Fruit fly (Drosophila melanogaster) whole organism, embryonic: ENCODE data around the gene Hmbs.

Experiments used
- Bgb ChIP-seq: fragments of 200-800 bp; sonication (Bioruptor generic); IDR thresholded peaks from 2 replicates; pipeline ENCODE4 v1.3.6; 2022; ENCODE audit warnings: missing biosample characterization, missing genetic modification characterization; ENCODE audit not compliant: partially characterized antibody
- CG10267 ChIP-seq: fragments of 200-800 bp; sonication (Bioruptor generic); optimal IDR thresholded peaks from 2 replicates; lab custom pipeline; 2018; ENCODE audit warnings: missing biosample characterization, mild to moderate bottlenecking, missing genetic modification characterization, moderate library complexity
- CG14860 ChIP-seq: fragments of 200-800 bp; sonication (Bioruptor generic); IDR thresholded peaks from 3 replicates; pipeline ENCODE4 v1.3.6; 2022; ENCODE audit warnings: missing biosample characterization, missing genetic modification characterization; ENCODE audit not compliant: partially characterized antibody
- CG17385 ChIP-seq: fragments of 200-800 bp; sonication (Bioruptor generic); optimal IDR thresholded peaks from 3 replicates; lab custom pipeline; 2018; ENCODE audit warnings: missing biosample characterization, mild to moderate bottlenecking, missing genetic modification characterization
- CG17568 ChIP-seq: fragments of 200-800 bp; sonication (Bioruptor generic); optimal IDR thresholded peaks from 2 replicates; lab custom pipeline; 2018; ENCODE audit warnings: missing biosample characterization, mild to moderate bottlenecking, missing genetic modification characterization, moderate library complexity
- CG2116 ChIP-seq: fragments of 200-800 bp; sonication (Bioruptor generic); optimal IDR thresholded peaks from 3 replicates; lab custom pipeline; 2018; ENCODE audit warnings: missing biosample characterization, mild to moderate bottlenecking, missing genetic modification characterization
- CG30020 ChIP-seq: fragments of 200-800 bp; optimal IDR thresholded peaks from 2 replicates; lab custom pipeline; 2019; ENCODE audit warnings: missing biosample characterization, mild to moderate bottlenecking, missing genetic modification characterization, moderate library complexity
- CG3065 ChIP-seq: fragments of 200-800 bp; sonication (Bioruptor generic); optimal IDR thresholded peaks from 2 replicates; lab custom pipeline; 2016; ENCODE audit warnings: missing biosample characterization, missing genetic modification characterization
- CG32767 ChIP-seq: fragments of 200-800 bp; sonication (Bioruptor generic); IDR thresholded peaks from 2 replicates; pipeline ENCODE4 v1.3.6; 2022; ENCODE audit warnings: missing biosample characterization, missing genetic modification characterization
- CG32772 ChIP-seq: fragments of 200-800 bp; sonication (Bioruptor generic); IDR thresholded peaks from 2 replicates; pipeline ENCODE4 v1.3.6; 2022; ENCODE audit warnings: missing biosample characterization, missing genetic modification characterization
- CG3407 ChIP-seq: fragments of 200-800 bp; sonication (Bioruptor generic); optimal IDR thresholded peaks from 2 replicates; lab custom pipeline; 2018; ENCODE audit warnings: missing biosample characterization, mild to moderate bottlenecking, missing genetic modification characterization
- CG4328 ChIP-seq: fragments of 200-800 bp; sonication (Bioruptor generic); optimal IDR thresholded peaks from 3 replicates; lab custom pipeline; 2017; ENCODE audit warnings: missing biosample characterization, missing genetic modification reagents, missing genetic modification characterization
- CG4617 ChIP-seq: fragments of 200-800 bp; sonication (Bioruptor generic); optimal IDR thresholded peaks from 3 replicates; lab custom pipeline; 2016; ENCODE audit warnings: missing biosample characterization, missing genetic modification characterization, borderline replicate concordance
- CG4730 ChIP-seq: fragments of 200-800 bp; sonication (Bioruptor generic); IDR thresholded peaks from 2 replicates; pipeline ENCODE4 v1.3.6; 2022; ENCODE audit warnings: missing biosample characterization, missing genetic modification characterization
- CG7839 ChIP-seq: fragments of 200-800 bp; sonication (Bioruptor generic); optimal IDR thresholded peaks from 3 replicates; lab custom pipeline; 2018; ENCODE audit warnings: missing biosample characterization, mild to moderate bottlenecking, missing genetic modification characterization, moderate library complexity
- CG7987 ChIP-seq: fragments of 200-800 bp; sonication (Bioruptor generic); optimal IDR thresholded peaks from 2 replicates; lab custom pipeline; 2018; ENCODE audit warnings: missing biosample characterization, mild to moderate bottlenecking, missing genetic modification characterization, moderate library complexity
- CG8290 ChIP-seq, 3 experiments: fragments of 200-800 bp; sonication (Bioruptor generic); optimal IDR thresholded peaks; 2 replicates each; lab custom pipeline; 2016 to 2019; ENCODE audit warnings: missing biosample characterization in 3 of 3, missing genetic modification characterization in 3 of 3, mild to moderate bottlenecking in 2 of 3, moderate library complexity in 1 of 3
- CG9215 ChIP-seq: fragments of 200-800 bp; sonication (Bioruptor generic); IDR thresholded peaks from 2 replicates; pipeline ENCODE4 v1.3.6; 2022; ENCODE audit warnings: missing biosample characterization, missing genetic modification characterization
- Dip3 ChIP-seq: fragments of 200-800 bp; sonication (Bioruptor generic); optimal IDR thresholded peaks from 3 replicates; lab custom pipeline; 2016; ENCODE audit warnings: missing biosample characterization, missing genetic modification characterization
- MESR4 ChIP-seq: fragments of 200-800 bp; sonication (Bioruptor generic); optimal IDR thresholded peaks from 2 replicates; lab custom pipeline; 2018; ENCODE audit warnings: missing biosample characterization, mild to moderate bottlenecking, missing genetic modification characterization, moderate library complexity
- Optix ChIP-seq: fragments of 200-800 bp; sonication (Bioruptor generic); IDR thresholded peaks from 3 replicates; pipeline ENCODE4 v1.3.6; 2022; ENCODE audit warnings: missing biosample characterization, missing genetic modification characterization
- Rx ChIP-seq: fragments of 200-800 bp; sonication (Bioruptor generic); IDR thresholded peaks from 2 replicates; pipeline ENCODE4 v1.3.6; 2022; ENCODE audit warnings: missing biosample characterization, missing genetic modification characterization
- Sin3A ChIP-seq: fragments of >200 bp; optimal IDR thresholded peaks from 2 replicates; lab custom pipeline; 2018
- Spps ChIP-seq: fragments of 200-800 bp; sonication (Bioruptor generic); optimal IDR thresholded peaks from 2 replicates; lab custom pipeline; 2018; ENCODE audit warnings: missing biosample characterization, mild to moderate bottlenecking, missing genetic modification characterization
- Sry-β ChIP-seq: fragments of 200-800 bp; sonication (Bioruptor generic); optimal IDR thresholded peaks from 2 replicates; lab custom pipeline; 2018; ENCODE audit warnings: missing biosample characterization, mild to moderate bottlenecking, missing genetic modification characterization, moderate library complexity
- Tbp ChIP-seq: fragments of >200 bp; optimal IDR thresholded peaks from 2 replicates; lab custom pipeline; 2018; ENCODE audit warnings: missing biosample characterization, missing genetic modification characterization
- Usf ChIP-seq: fragments of 200-800 bp; sonication (Bioruptor generic); optimal IDR thresholded peaks from 2 replicates; lab custom pipeline; 2017; ENCODE audit warnings: missing genotype, missing biosample characterization, missing genetic modification characterization
- Xbp1 ChIP-seq: fragments of 200-800 bp; sonication (Bioruptor generic); optimal IDR thresholded peaks from 3 replicates; lab custom pipeline; 2016; ENCODE audit warnings: missing biosample characterization, mild to moderate bottlenecking, missing genetic modification characterization
- YL-1 ChIP-seq: fragments of 200-800 bp; sonication (Bioruptor generic); optimal IDR thresholded peaks from 3 replicates; lab custom pipeline; 2017; ENCODE audit warnings: missing biosample characterization, mild to moderate bottlenecking, missing genetic modification characterization
- ap ChIP-seq: fragments of 200-800 bp; sonication (Bioruptor generic); IDR thresholded peaks from 2 replicates; pipeline ENCODE4 v1.3.6; 2022; ENCODE audit warnings: missing biosample characterization, missing genetic modification characterization
- ato ChIP-seq: fragments of 200-800 bp; sonication (Bioruptor generic); IDR thresholded peaks from 2 replicates; pipeline ENCODE4 v1.3.6; 2022; ENCODE audit warnings: missing biosample characterization, missing genetic modification characterization; ENCODE audit not compliant: partially characterized antibody
- bbx ChIP-seq: fragments of 200-800 bp; sonication (Bioruptor generic); IDR thresholded peaks from 2 replicates; pipeline ENCODE4 v1.3.6; 2022; ENCODE audit warnings: missing biosample characterization, missing genetic modification characterization; ENCODE audit not compliant: partially characterized antibody
- bigmax ChIP-seq: fragments of 200-800 bp; sonication (Bioruptor generic); optimal IDR thresholded peaks from 2 replicates; lab custom pipeline; 2018; ENCODE audit warnings: missing biosample characterization, mild to moderate bottlenecking, missing genetic modification characterization
- caup ChIP-seq: fragments of 200-800 bp; sonication (Bioruptor generic); optimal IDR thresholded peaks from 3 replicates; lab custom pipeline; 2017; ENCODE audit warnings: missing biosample characterization, mild to moderate bottlenecking, missing genetic modification characterization, moderate library complexity; ENCODE audit not compliant: severe bottlenecking
- danr ChIP-seq: fragments of 200-800 bp; sonication (Bioruptor generic); IDR thresholded peaks from 2 replicates; pipeline ENCODE4 v1.3.6; 2022; ENCODE audit warnings: missing biosample characterization, missing genetic modification characterization
- ems ChIP-seq: fragments of 200-800 bp; sonication (Bioruptor generic); optimal IDR thresholded peaks from 3 replicates; lab custom pipeline; 2016; ENCODE audit warnings: missing biosample characterization, missing genetic modification characterization
- gfzf ChIP-seq: fragments of 200-800 bp; sonication (Bioruptor generic); optimal IDR thresholded peaks from 2 replicates; lab custom pipeline; 2016; ENCODE audit warnings: missing biosample characterization, mild to moderate bottlenecking, missing genetic modification characterization, moderate library complexity
- hkb ChIP-seq, 2 experiments: fragments of 200-800 bp in 1 of 2; fragments of >200 bp in 1 of 2; sonication (Bioruptor generic) in 1 of 2; IDR thresholded peaks in 1 of 2; optimal IDR thresholded peaks in 1 of 2; 2 replicates each; pipeline versions ENCODE4 v1.3.6 to Lab custom; 2017 to 2022; ENCODE audit warnings: missing biosample characterization in 1 of 2, missing genetic modification characterization in 1 of 2
- ind ChIP-seq: fragments of 200-800 bp; sonication (Bioruptor generic); optimal IDR thresholded peaks from 3 replicates; lab custom pipeline; 2016; ENCODE audit warnings: missing biosample characterization, missing genetic modification characterization
- ken ChIP-seq: fragments of 200-800 bp; sonication (Bioruptor generic); IDR thresholded peaks from 3 replicates; pipeline ENCODE4 v1.3.6; 2022; ENCODE audit warnings: missing biosample characterization, missing genetic modification characterization
- p53 ChIP-seq: fragments of 200-800 bp; sonication (Bioruptor generic); optimal IDR thresholded peaks from 2 replicates; lab custom pipeline; 2016; ENCODE audit warnings: missing biosample characterization, missing genetic modification characterization
- prd ChIP-seq, 3 experiments: fragments of >200 bp in 2 of 3; fragments of 200-800 bp in 1 of 3; sonication (Bioruptor generic) in 1 of 3; optimal IDR thresholded peaks in 2 of 3; IDR thresholded peaks in 1 of 3; 2 replicates in 2 of 3; 3 replicates in 1 of 3; pipeline versions ENCODE4 v1.3.6 to Lab custom; 2017 to 2022; ENCODE audit warnings: missing biosample characterization in 1 of 3, missing genetic modification characterization in 1 of 3
- psq ChIP-seq: fragments of 200-800 bp; sonication (Bioruptor generic); optimal IDR thresholded peaks from 2 replicates; lab custom pipeline; 2017; ENCODE audit warnings: missing biosample characterization, missing genetic modification characterization
- pzg ChIP-seq: fragments of 200-800 bp; sonication (Bioruptor generic); optimal IDR thresholded peaks from 3 replicates; lab custom pipeline; 2018; ENCODE audit warnings: missing biosample characterization, mild to moderate bottlenecking, missing genetic modification characterization, moderate library complexity
- slbo ChIP-seq: fragments of 200-800 bp; sonication (Bioruptor generic); IDR thresholded peaks from 2 replicates; pipeline ENCODE4 v1.3.6; 2022; ENCODE audit warnings: missing biosample characterization, missing genetic modification characterization
- sob ChIP-seq: fragments of 200-800 bp; sonication (Bioruptor generic); IDR thresholded peaks from 2 replicates; pipeline ENCODE4 v1.3.6; 2022; ENCODE audit warnings: missing biosample characterization, missing genetic modification characterization
- stwl ChIP-seq: fragments of 200-800 bp; sonication (Bioruptor generic); optimal IDR thresholded peaks from 3 replicates; lab custom pipeline; 2018; ENCODE audit warnings: missing biosample characterization, mild to moderate bottlenecking, missing genetic modification characterization, moderate library complexity
- tll ChIP-seq, 2 experiments: fragments of 200-800 bp in 1 of 2; fragments of >200 bp in 1 of 2; sonication (Bioruptor generic) in 1 of 2; optimal IDR thresholded peaks; 2 replicates each; lab custom pipeline; 2017 to 2019; ENCODE audit warnings: missing biosample characterization in 2 of 2, missing genetic modification characterization in 2 of 2, mild to moderate bottlenecking in 1 of 2, moderate library complexity in 1 of 2
- tna ChIP-seq: fragments of 200-800 bp; sonication (Bioruptor generic); IDR thresholded peaks from 2 replicates; pipeline ENCODE4 v1.3.6; 2022; ENCODE audit warnings: missing biosample characterization, missing genetic modification characterization; ENCODE audit not compliant: partially characterized antibody

The Hmbs gene

dm6 chr3L:1298509-1298908, 36.2 kb upstream of the Hmbs start, which contains the start of gene scf (continued):
- TF ChIP-seq ato (GFP tag; lab: Robert Waterston, UW) = no peak
- TF ChIP-seq CG10267 (tag; lab: Kevin White, UChicago) = peak; percentile 17
- peak; percentile 88 for TF ChIP-seq Sry-β (GFP tag; lab: Kevin White, UChicago)
- TF ChIP-seq pzg = peak; percentile 59
- TF ChIP-seq ap = no peak
- TF ChIP-seq CG17568 (GFP tag; lab: Kevin White, UChicago) = no peak
- TF ChIP-seq Rx (GFP tag; lab: Robert Waterston, UW) = no peak
- no peak for TF ChIP-seq psq (GFP tag; lab: Kevin White, UChicago)
- TF ChIP-seq bigmax (GFP tag; lab: Kevin White, UChicago) = no peak
- no peak for TF ChIP-seq sob (GFP tag; lab: Robert Waterston, UW)
- no peak for TF ChIP-seq CG4617 (GFP tag; lab: Kevin White, UChicago)
- no peak for TF ChIP-seq CG32772 (GFP tag; lab: Robert Waterston, UW)
- no peak; the same call in 1 of the 2 replicates for TF ChIP-seq bbx (GFP tag; lab: Robert Waterston, UW)
- TF ChIP-seq Sin3A (lab: Kevin White, UChicago) = no peak
- TF ChIP-seq caup (GFP tag; lab: Kevin White, UChicago) = no peak
- no peak for TF ChIP-seq Spps
- TF ChIP-seq CG14860 (GFP tag; lab: Robert Waterston, UW) = no peak
- no peak for TF ChIP-seq Usf (GFP tag; lab: Kevin White, UChicago)
- TF ChIP-seq CG8290 (GFP tag; optimal IDR thresholded peaks at IDR 0.05; lab: Kevin White, UChicago) = no peak
- peak in 1 of 2 experiments; percentile 62 for TF ChIP-seq CG8290 (tag; optimal IDR thresholded peaks at IDR 0.05; lab: Kevin White, UChicago)
- TF ChIP-seq stwl = peak; percentile 36
- no peak for TF ChIP-seq ems
- no peak for TF ChIP-seq Tbp (GFP tag; lab: Kevin White, UChicago)
- no peak for TF ChIP-seq CG4328 (GFP tag; lab: Kevin White, UChicago)
- no peak for TF ChIP-seq Dip3 (GFP tag; lab: Kevin White, UChicago)
- peak; percentile 2 for TF ChIP-seq p53 (GFP tag; lab: Kevin White, UChicago)
- TF ChIP-seq ken (GFP tag; lab: Robert Waterston, UW) = peak; percentile 41; the same call in 1 of the 3 replicates
- no peak for TF ChIP-seq CG32767 (GFP tag; lab: Robert Waterston, UW)
- TF ChIP-seq CG2116 (GFP tag; lab: Kevin White, UChicago) = peak; percentile 35
- TF ChIP-seq prd (optimal IDR thresholded peaks at IDR 0.05; lab: Kevin White, UChicago) = no peak
- 0 out of 3 replicates have a peak, but pooled peaks have one; percentile 32 for TF ChIP-seq prd (GFP tag; IDR thresholded peaks at IDR 0.05; lab: Robert Waterston, UW)
- no peak for TF ChIP-seq CG4730 (GFP tag; lab: Robert Waterston, UW)
- TF ChIP-seq CG3065 = no peak
- peak; percentile 64 for TF ChIP-seq MESR4
- TF ChIP-seq CG7987 (GFP tag; lab: Kevin White, UChicago) = peak; percentile 21
- no peak for TF ChIP-seq CG17385 (GFP tag; lab: Kevin White, UChicago)
- no peak for TF ChIP-seq CG7839 (tag; lab: Kevin White, UChicago)
- no peak for TF ChIP-seq danr (GFP tag; lab: Robert Waterston, UW)
- no peak for TF ChIP-seq Optix (GFP tag; lab: Robert Waterston, UW)
- TF ChIP-seq CG3407 (GFP tag; lab: Kevin White, UChicago) = no peak
- TF ChIP-seq Bgb (GFP tag; lab: Robert Waterston, UW) = peak; percentile 49
- peak; percentile 39 for TF ChIP-seq YL-1
- peak; percentile 16 for TF ChIP-seq gfzf (GFP tag; lab: Kevin White, UChicago)
- no peak for TF ChIP-seq tll (GFP tag; optimal IDR thresholded peaks at IDR 0.05; lab: Kevin White, UChicago)
- no peak for TF ChIP-seq hkb (optimal IDR thresholded peaks at IDR 0.05; lab: Kevin White, UChicago)
- TF ChIP-seq hkb (GFP tag; IDR thresholded peaks at IDR 0.05; lab: Robert Waterston, UW) = peak; percentile 48
- no peak for TF ChIP-seq CG9215 (GFP tag; lab: Robert Waterston, UW)
- TF ChIP-seq Xbp1 = no peak
- TF ChIP-seq slbo = peak; percentile 40
- TF ChIP-seq CG30020 (tag; lab: Kevin White, UChicago) = no peak
- no peak for TF ChIP-seq tna (GFP tag; lab: Robert Waterston, UW)
- no peak for TF ChIP-seq ind (GFP tag; lab: Kevin White, UChicago)
